Fruit fly (Drosophila melanogaster) whole organism, embryonic: ENCODE data around the gene CG5157.
A peak's percentile ranks its signal among the peaks of the same experiment; 100 is the strongest.

Experiments used
- Awh ChIP-seq: fragments of 200-800 bp; sonication (Bioruptor generic); IDR thresholded peaks from 2 replicates; pipeline ENCODE4, ENCODE4 v1.3.6; 2022; ENCODE audit warnings: missing biosample characterization, missing genetic modification characterization
- CG11093 ChIP-seq: fragments of 200-800 bp; sonication (Bioruptor generic); IDR thresholded peaks from 3 replicates; pipeline ENCODE4 v1.3.6; 2022; ENCODE audit warnings: missing biosample characterization, missing genetic modification characterization
- CG12071 ChIP-seq: fragments of 200-800 bp; sonication (Bioruptor generic); optimal IDR thresholded peaks from 3 replicates; lab custom pipeline; 2018; ENCODE audit warnings: missing biosample characterization, mild to moderate bottlenecking, missing genetic modification characterization
- CG13287 ChIP-seq: fragments of 200-800 bp; sonication (Bioruptor generic); IDR thresholded peaks from 2 replicates; pipeline ENCODE4 v1.3.6; 2022; ENCODE audit warnings: missing biosample characterization, missing genetic modification characterization; ENCODE audit not compliant: partially characterized antibody
- CG13624 ChIP-seq: fragments of 200-800 bp; sonication (Bioruptor generic); optimal IDR thresholded peaks from 2 replicates; lab custom pipeline; 2016; ENCODE audit warnings: missing biosample characterization, missing genetic modification characterization
- CG1647 ChIP-seq: fragments of 200-800 bp; sonication (Bioruptor generic); optimal IDR thresholded peaks from 3 replicates; lab custom pipeline; 2016; ENCODE audit warnings: missing biosample characterization, missing genetic modification characterization
- CG17328 ChIP-seq: fragments of 200-800 bp; sonication (Bioruptor generic); IDR thresholded peaks from 2 replicates; pipeline ENCODE4 v1.3.6; 2022; ENCODE audit warnings: missing biosample characterization, missing genetic modification characterization
- CG18764 ChIP-seq: fragments of 200-800 bp; sonication (Bioruptor generic); optimal IDR thresholded peaks from 3 replicates; lab custom pipeline; 2016; ENCODE audit warnings: missing biosample characterization, missing genetic modification characterization
- CG2202 ChIP-seq: fragments of 200-800 bp; sonication (Bioruptor generic); optimal IDR thresholded peaks from 2 replicates; lab custom pipeline; 2018; ENCODE audit warnings: missing biosample characterization, mild to moderate bottlenecking, missing genetic modification characterization
- CG2712 ChIP-seq: fragments of 200-800 bp; optimal IDR thresholded peaks from 3 replicates; lab custom pipeline; 2019; ENCODE audit warnings: missing biosample characterization, mild to moderate bottlenecking, missing genetic modification characterization, moderate library complexity
- CG31224 ChIP-seq: fragments of 200-800 bp; sonication (Bioruptor generic); IDR thresholded peaks from 2 replicates; pipeline ENCODE4 v1.3.6; 2022; ENCODE audit warnings: missing biosample characterization, missing genetic modification characterization
- CG31365 ChIP-seq: fragments of 200-800 bp; sonication (Bioruptor generic); optimal IDR thresholded peaks from 2 replicates; lab custom pipeline; 2018; ENCODE audit warnings: missing biosample characterization, mild to moderate bottlenecking, missing genetic modification characterization
- CG33213 ChIP-seq: fragments of 200-800 bp; sonication (Bioruptor generic); optimal IDR thresholded peaks from 3 replicates; lab custom pipeline; 2016; ENCODE audit warnings: missing biosample characterization, missing genetic modification characterization
- CG3726 ChIP-seq: fragments of 200-800 bp; sonication (Bioruptor generic); IDR thresholded peaks from 3 replicates; pipeline ENCODE4, ENCODE4 v1.3.6; 2022; ENCODE audit warnings: missing biosample characterization, missing genetic modification characterization
- CG3838 ChIP-seq: fragments of 200-800 bp; sonication (Bioruptor generic); optimal IDR thresholded peaks from 3 replicates; lab custom pipeline; 2016; ENCODE audit warnings: missing biosample characterization, missing genetic modification characterization
- CG4282 ChIP-seq: fragments of 200-800 bp; sonication (Bioruptor generic); optimal IDR thresholded peaks from 2 replicates; lab custom pipeline; 2016; ENCODE audit warnings: missing biosample characterization, missing genetic modification characterization
- CG5245 ChIP-seq: fragments of 200-800 bp; sonication (Bioruptor generic); optimal IDR thresholded peaks from 3 replicates; lab custom pipeline; 2016; ENCODE audit warnings: missing biosample characterization, missing genetic modification characterization
- CG8290 ChIP-seq, 3 experiments: fragments of 200-800 bp; sonication (Bioruptor generic); optimal IDR thresholded peaks; 2 replicates each; lab custom pipeline; 2016 to 2019; ENCODE audit warnings: missing biosample characterization in 3 of 3, missing genetic modification characterization in 3 of 3, mild to moderate bottlenecking in 2 of 3, moderate library complexity in 1 of 3
- CG9727 ChIP-seq: fragments of 200-800 bp; sonication (Bioruptor generic); optimal IDR thresholded peaks from 3 replicates; lab custom pipeline; 2017; ENCODE audit warnings: missing biosample characterization, mild to moderate bottlenecking, missing genetic modification characterization
- Chrac-16 ChIP-seq: fragments of 200-800 bp; sonication (Bioruptor generic); optimal IDR thresholded peaks from 3 replicates; lab custom pipeline; 2016; ENCODE audit warnings: missing biosample characterization, missing genetic modification characterization
- Deaf1 ChIP-seq: fragments of 200-800 bp; optimal IDR thresholded peaks from 3 replicates; lab custom pipeline; 2019; ENCODE audit warnings: missing biosample characterization, mild to moderate bottlenecking, missing genetic modification characterization, moderate library complexity
- Dek ChIP-seq: fragments of 200-800 bp; sonication (Bioruptor generic); optimal IDR thresholded peaks from 3 replicates; lab custom pipeline; 2019; ENCODE audit warnings: missing biosample characterization, mild to moderate bottlenecking, missing genetic modification characterization, moderate library complexity
- E2f1 ChIP-seq: fragments of 200-800 bp; sonication (Bioruptor generic); IDR thresholded peaks from 2 replicates; pipeline ENCODE4 v1.3.6; 2022; ENCODE audit warnings: missing biosample characterization, missing genetic modification characterization
- Ets97D ChIP-seq: fragments of 200-800 bp; sonication (Bioruptor generic); optimal IDR thresholded peaks from 3 replicates; lab custom pipeline; 2016; ENCODE audit warnings: missing biosample characterization, missing genetic modification characterization
- GATAe ChIP-seq: fragments of 200-800 bp; sonication (Bioruptor generic); conservative IDR thresholded peaks from 2 replicates; pipeline ENCODE4 v1.3.6; 2022; ENCODE audit warnings: missing biosample characterization, missing genetic modification characterization
- H2.0 ChIP-seq: fragments of 200-800 bp; sonication (Bioruptor generic); IDR thresholded peaks from 2 replicates; pipeline ENCODE4 v1.3.6; 2022; ENCODE audit warnings: missing biosample characterization, missing genetic modification characterization
- Hmr ChIP-seq: fragments of 200-800 bp; sonication (Bioruptor generic); optimal IDR thresholded peaks from 3 replicates; lab custom pipeline; 2017; ENCODE audit warnings: mild to moderate bottlenecking, missing biosample characterization, missing genetic modification reagents, missing genetic modification characterization
- Hr3 ChIP-seq: fragments of 200-800 bp; sonication (Bioruptor generic); optimal IDR thresholded peaks from 3 replicates; lab custom pipeline; 2016; ENCODE audit warnings: missing biosample characterization, missing genetic modification characterization
- NK7.1 ChIP-seq: fragments of 200-800 bp; sonication (Bioruptor generic); optimal IDR thresholded peaks from 3 replicates; lab custom pipeline; 2016; ENCODE audit warnings: missing biosample characterization, missing genetic modification characterization
- Oli ChIP-seq: fragments of 200-800 bp; sonication (Bioruptor generic); optimal IDR thresholded peaks from 2 replicates; lab custom pipeline; 2018; ENCODE audit warnings: missing biosample characterization, mild to moderate bottlenecking, missing genetic modification characterization, moderate library complexity
- Scr ChIP-seq: fragments of 200-800 bp; sonication (Bioruptor generic); IDR thresholded peaks from 2 replicates; pipeline ENCODE4 v1.3.6; 2022; ENCODE audit warnings: missing biosample characterization, missing genetic modification characterization; ENCODE audit not compliant: partially characterized antibody
- ac ChIP-seq: fragments of 200-800 bp; sonication (Bioruptor generic); optimal IDR thresholded peaks from 3 replicates; lab custom pipeline; 2017; ENCODE audit warnings: missing biosample characterization, mild to moderate bottlenecking, missing genetic modification characterization
- ap ChIP-seq: fragments of 200-800 bp; sonication (Bioruptor generic); IDR thresholded peaks from 2 replicates; pipeline ENCODE4 v1.3.6; 2022; ENCODE audit warnings: missing biosample characterization, missing genetic modification characterization
- caup ChIP-seq: fragments of 200-800 bp; sonication (Bioruptor generic); optimal IDR thresholded peaks from 3 replicates; lab custom pipeline; 2017; ENCODE audit warnings: missing biosample characterization, mild to moderate bottlenecking, missing genetic modification characterization, moderate library complexity; ENCODE audit not compliant: severe bottlenecking
- chif ChIP-seq, 2 experiments: fragments of 200-800 bp; sonication (Bioruptor generic); optimal IDR thresholded peaks; 3 replicates each; lab custom pipeline; 2016; ENCODE audit warnings: missing biosample characterization in 2 of 2, missing genetic modification characterization in 2 of 2
- chm ChIP-seq: fragments of 200-800 bp; sonication (Bioruptor generic); IDR thresholded peaks from 2 replicates; pipeline ENCODE4 v1.3.6; 2022; ENCODE audit warnings: missing biosample characterization, missing genetic modification characterization
- dpn ChIP-seq, 2 experiments: fragments of 200-800 bp; sonication (Bioruptor generic); optimal IDR thresholded peaks; 3 replicates each; lab custom pipeline; 2016; ENCODE audit warnings: missing biosample characterization in 2 of 2, missing genetic modification characterization in 2 of 2
- ewg ChIP-seq: fragments of 200-800 bp; sonication (Bioruptor generic); optimal IDR thresholded peaks from 3 replicates; lab custom pipeline; 2017; ENCODE audit warnings: mild to moderate bottlenecking, missing biosample characterization, missing genetic modification reagents, missing genetic modification characterization
- fd96Cb ChIP-seq: fragments of 200-800 bp; sonication (Bioruptor generic); optimal IDR thresholded peaks from 2 replicates; lab custom pipeline; 2018; ENCODE audit warnings: missing biosample characterization, mild to moderate bottlenecking, missing genetic modification characterization, moderate library complexity
- gsb-n ChIP-seq: fragments of 200-800 bp; sonication (Bioruptor generic); optimal IDR thresholded peaks from 3 replicates; lab custom pipeline; 2018; ENCODE audit warnings: missing biosample characterization, mild to moderate bottlenecking, missing genetic modification characterization
- her ChIP-seq: fragments of 200-800 bp; sonication (Bioruptor generic); optimal IDR thresholded peaks from 2 replicates; lab custom pipeline; 2016; ENCODE audit warnings: missing biosample characterization, missing genetic modification characterization
- lmd ChIP-seq: fragments of 200-800 bp; sonication (Bioruptor generic); IDR thresholded peaks from 2 replicates; pipeline ENCODE4 v1.3.6; 2022; ENCODE audit warnings: missing biosample characterization, missing genetic modification characterization
- nerfin-1 ChIP-seq: fragments of 200-800 bp; sonication (Bioruptor generic); optimal IDR thresholded peaks from 3 replicates; lab custom pipeline; 2019; ENCODE audit warnings: missing biosample characterization, mild to moderate bottlenecking, missing genetic modification characterization, moderate library complexity
- sens ChIP-seq: fragments of 200-800 bp; sonication (Bioruptor generic); peaks from one replicate; lab custom pipeline; 2016; ENCODE audit warnings: missing biosample characterization, missing genetic modification characterization
- sima ChIP-seq: fragments of 200-800 bp; sonication (Bioruptor generic); optimal IDR thresholded peaks from 2 replicates; lab custom pipeline; 2016; ENCODE audit warnings: missing biosample characterization, missing genetic modification characterization
- sqz ChIP-seq: fragments of 200-800 bp; sonication (Bioruptor generic); optimal IDR thresholded peaks from 3 replicates; lab custom pipeline; 2018; ENCODE audit warnings: missing biosample characterization, mild to moderate bottlenecking, missing genetic modification characterization
- sug ChIP-seq: fragments of 200-800 bp; optimal IDR thresholded peaks from 2 replicates; lab custom pipeline; 2019; ENCODE audit warnings: missing biosample characterization, mild to moderate bottlenecking, missing genetic modification characterization, moderate library complexity
- twi ChIP-seq: fragments of 200-800 bp; optimal IDR thresholded peaks from 2 replicates; lab custom pipeline; 2019; ENCODE audit warnings: missing biosample characterization, mild to moderate bottlenecking, missing genetic modification characterization, moderate library complexity
- zen ChIP-seq: fragments of 200-800 bp; sonication (Bioruptor generic); optimal IDR thresholded peaks from 3 replicates; lab custom pipeline; 2018; ENCODE audit warnings: missing biosample characterization, mild to moderate bottlenecking, missing genetic modification characterization, moderate library complexity

Gene CG5157

DNA sequence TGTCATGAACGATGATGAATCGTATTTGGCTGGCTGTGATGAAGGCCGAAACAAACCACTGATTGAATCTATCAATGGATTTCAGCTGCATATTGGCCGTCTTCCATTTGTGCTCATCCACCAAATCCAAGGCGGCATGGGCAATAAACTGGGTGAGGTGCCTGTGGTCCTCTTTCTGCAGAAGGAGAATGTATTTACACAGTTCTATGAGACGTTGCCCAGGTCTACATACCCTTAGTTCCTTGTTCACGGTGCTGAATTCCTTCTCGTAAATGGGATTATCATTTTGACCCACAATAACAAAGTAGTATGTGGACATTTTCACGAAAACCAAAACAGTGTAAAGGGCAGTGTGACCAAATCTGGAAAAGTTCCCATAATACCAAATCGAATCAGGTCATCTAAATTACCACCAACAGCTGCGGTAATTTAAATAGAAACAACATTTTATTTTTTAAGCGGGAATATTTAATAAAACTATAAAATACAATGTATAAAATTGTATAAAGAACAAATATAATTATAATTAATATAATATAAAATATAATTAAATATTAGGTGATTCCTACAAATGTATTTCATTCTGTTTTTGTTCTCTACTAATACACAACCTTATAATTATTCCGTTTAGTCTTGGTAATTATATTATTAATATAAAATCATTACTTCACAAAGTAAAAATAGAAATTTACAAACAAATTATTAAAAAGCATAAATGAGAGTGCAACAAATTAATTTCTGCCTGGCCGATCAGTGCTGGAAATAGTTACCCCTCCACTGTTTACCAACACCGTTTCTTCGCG, 6.2 kb downstream of the CG5157 start, which contains the start of the genes Trs20 and elg1 (continued):
- TF ChIP-seq CG31365 (tag; lab: Kevin White, UChicago) (no peak), CG1647 (GFP tag; lab: Kevin White, UChicago) (no peak), ap (GFP tag; lab: Robert Waterston, UW) (no peak), Dek (tag; lab: Kevin White, UChicago) (peak; percentile 59), fd96Cb (tag; lab: Kevin White, UChicago) (no peak), CG3838 (GFP tag; lab: Kevin White, UChicago) (no peak), dpn (GFP tag; optimal IDR thresholded peaks at IDR 0.05; lab: Kevin White, UChicago) (peak; percentile 2 to 35), Ets97D (GFP tag; lab: Kevin White, UChicago) (peak; percentile 16), Hmr (peak; percentile 15), gsb-n (peak; percentile 85), nerfin-1 (tag; lab: Kevin White, UChicago) (peak; percentile 15), CG2712 (tag; lab: Kevin White, UChicago) (peak; percentile 85), CG12071 (GFP tag; lab: Kevin White, UChicago) (no peak), ewg (GFP tag; lab: Kevin White, UChicago) (no peak), CG13287 (no peak; the same call in 1 of the 2 replicates), CG9727 (GFP tag; lab: Kevin White, UChicago) (peak; percentile 53), CG11093 (no peak), Scr (GFP tag; lab: Robert Waterston, UW) (no peak), H2.0 (no peak; the same call in 1 of the 2 replicates), sqz (GFP tag; lab: Kevin White, UChicago) (no peak), sens (GFP tag; lab: Kevin White, UChicago) (peak; percentile 77), twi (peak; percentile 49), her (GFP tag; lab: Kevin White, UChicago) (no peak), Oli (peak; percentile 53), zen (tag; lab: Kevin White, UChicago) (peak; percentile 46), CG17328 (0 out of 2 replicates have a peak, but pooled peaks have one; percentile 9), lmd (GFP tag; lab: Robert Waterston, UW) (no peak), CG5245 (GFP tag; lab: Kevin White, UChicago) (peak; percentile 6), CG33213 (GFP tag; lab: Kevin White, UChicago) (no peak), CG4282 (GFP tag; lab: Kevin White, UChicago) (no peak), sug (tag; lab: Kevin White, UChicago) (peak; percentile 58), CG8290 (GFP tag; optimal IDR thresholded peaks at IDR 0.05; lab: Kevin White, UChicago) (peak; percentile 48), CG8290 (tag; optimal IDR thresholded peaks at IDR 0.05; lab: Kevin White, UChicago) (peak; percentile 44 to 69), E2f1 (peak; percentile 87), CG2202 (no peak), CG18764 (GFP tag; lab: Kevin White, UChicago) (no peak), caup (GFP tag; lab: Kevin White, UChicago) (peak; percentile 49), NK7.1 (GFP tag; lab: Kevin White, UChicago) (no peak), chm (GFP tag; lab: Robert Waterston, UW) (0 out of 2 replicates have a peak, but pooled peaks have one; percentile 26), Chrac-16 (GFP tag; lab: Kevin White, UChicago) (peak; percentile 21), CG13624 (no peak), sima (GFP tag; lab: Kevin White, UChicago) (no peak), CG31224 (GFP tag; lab: Robert Waterston, UW) (no peak), Deaf1 (tag; lab: Kevin White, UChicago) (no peak), Awh (GFP tag; lab: Robert Waterston, UW) (no peak), chif (GFP tag; optimal IDR thresholded peaks at IDR 0.05; lab: Kevin White, UChicago) (no peak), Hr3 (peak; percentile 81), ac (GFP tag; lab: Kevin White, UChicago) (no peak), GATAe (no peak), CG3726 (GFP tag; lab: Robert Waterston, UW) (no peak)
